Worm (Caenorhabditis elegans) whole organism, L1 larva: ENCODE results near the gene Y57G7A.3.

Source experiments
- ces-1 ChIP-seq: fragments of 150-350 bp; optimal IDR thresholded peaks from 2 replicates; lab custom pipeline; 2014; ENCODE audit warnings: missing biosample characterization, missing genetic modification reagents, missing genetic modification characterization
- fkh-4 ChIP-seq: sonication (generic microtip); optimal IDR thresholded peaks from 2 replicates; lab custom pipeline; 2016; ENCODE audit warnings: missing compliant biosample characterization, missing genetic modification characterization, borderline replicate concordance
- jun-1 ChIP-seq: fragments of 150-350 bp; optimal IDR thresholded peaks from 2 replicates; lab custom pipeline; 2014; ENCODE audit warnings: missing biosample characterization, missing genetic modification reagents, missing genetic modification characterization
- mef-2 ChIP-seq: fragments of 150-350 bp; optimal IDR thresholded peaks from 2 replicates; lab custom pipeline; 2014; ENCODE audit warnings: missing biosample characterization, missing genetic modification characterization
- mep-1 ChIP-seq: fragments of 150-350 bp; optimal IDR thresholded peaks from 2 replicates; lab custom pipeline; 2014; ENCODE audit warnings: missing biosample characterization, missing genetic modification characterization
- skn-1 ChIP-seq: fragments of 150-350 bp; optimal IDR thresholded peaks from 2 replicates; lab custom pipeline; 2014; ENCODE audit warnings: missing biosample characterization, missing genetic modification characterization
- unc-86 ChIP-seq: sonication (generic microtip); optimal IDR thresholded peaks from 2 replicates; lab custom pipeline; 2016; ENCODE audit warnings: missing genetic modification characterization, missing compliant biosample characterization
- xbp-1 ChIP-seq: sonication (generic microtip); optimal IDR thresholded peaks from 2 replicates; lab custom pipeline; 2016; ENCODE audit warnings: missing genetic modification characterization, missing compliant biosample characterization
- ztf-4 ChIP-seq: fragments of 150-350 bp; optimal IDR thresholded peaks from 2 replicates; lab custom pipeline; 2014; ENCODE audit warnings: missing biosample characterization, missing genetic modification characterization

DNA sequence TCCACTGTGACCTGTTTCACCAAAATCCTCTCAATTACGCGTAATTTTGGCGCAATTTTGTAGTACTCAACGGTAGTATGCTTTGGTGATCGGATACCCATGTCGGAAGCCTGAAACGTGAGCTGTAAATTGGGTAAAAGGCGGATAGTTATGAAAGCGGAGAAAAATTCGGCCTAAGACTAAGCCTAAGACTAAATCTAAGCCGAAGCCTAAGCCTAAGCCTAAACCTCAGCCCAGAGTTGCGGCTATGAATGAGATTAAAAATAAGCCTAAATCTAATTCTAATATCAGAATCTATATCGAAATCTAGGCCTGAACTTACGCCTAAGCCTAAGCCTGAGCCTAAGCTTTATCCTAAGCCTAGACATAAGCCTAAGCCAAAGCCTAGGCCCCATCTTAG lies 33.3 kb upstream of the Y57G7A.3 start, which contains the start of gene lin-42:
- TF ChIP-seq jun-1 (tag; lab: Kevin White, UChicago) (no peak), xbp-1 (tag; lab: Kevin White, UChicago) (no peak), mef-2 (tag; lab: Kevin White, UChicago) (no peak), skn-1 (tag; lab: Kevin White, UChicago) (no peak), unc-86 (tag; lab: Kevin White, UChicago) (no peak), ces-1 (no peak), mep-1 (tag; lab: Kevin White, UChicago) (no peak), fkh-4 (no peak), ztf-4 (tag; lab: Kevin White, UChicago) (no peak)
